Worm (Caenorhabditis elegans) whole organism, L3 larva: ENCODE measurements around the gene fipr-17.

Experiments used
- R02D3.7 ChIP-seq: fragments of 150-350 bp; optimal IDR thresholded peaks from 2 replicates; lab custom pipeline; 2014; ENCODE audit warnings: missing biosample characterization, missing genetic modification characterization
- ZK546.5 ChIP-seq: sonication (generic microtip); optimal IDR thresholded peaks from 2 replicates; lab custom pipeline; 2017; ENCODE audit warnings: missing biosample characterization, missing genetic modification characterization
- aly-2 ChIP-seq: fragments of 150-350 bp; optimal IDR thresholded peaks from 2 replicates; lab custom pipeline; 2014; ENCODE audit warnings: missing biosample characterization, missing genetic modification characterization
- ama-1 ChIP-seq: fragments of 150-350 bp; optimal IDR thresholded peaks from 2 replicates; lab custom pipeline; 2018
- ceh-16 ChIP-seq: sonication (generic microtip); optimal IDR thresholded peaks from 2 replicates; lab custom pipeline; 2017; ENCODE audit warnings: missing biosample characterization, missing genetic modification characterization
- ceh-28 ChIP-seq: fragments of 150-350 bp; optimal IDR thresholded peaks from 2 replicates; lab custom pipeline; 2014; ENCODE audit warnings: missing biosample characterization, missing genetic modification reagents, missing genetic modification characterization
- ceh-82 ChIP-seq: fragments of 150-350 bp; optimal IDR thresholded peaks from 2 replicates; lab custom pipeline; 2014; ENCODE audit warnings: missing biosample characterization, missing genetic modification characterization
- ceh-9 ChIP-seq: sonication (generic microtip); optimal IDR thresholded peaks from 2 replicates; lab custom pipeline; 2018; ENCODE audit warnings: missing biosample characterization, missing genetic modification characterization
- daf-12 ChIP-seq: fragments of 150-350 bp; optimal IDR thresholded peaks from 2 replicates; lab custom pipeline; 2014; ENCODE audit warnings: missing biosample characterization, missing genetic modification reagents, missing genetic modification characterization
- egl-27 ChIP-seq: sonication (generic microtip); optimal IDR thresholded peaks from 4 replicates; lab custom pipeline; 2017; ENCODE audit warnings: missing biosample characterization, missing genetic modification reagents, missing genetic modification characterization
- egl-5 ChIP-seq: fragments of 150-350 bp; optimal IDR thresholded peaks from 2 replicates; lab custom pipeline; 2017; ENCODE audit warnings: missing biosample characterization, missing genetic modification reagents, missing genetic modification characterization, inconsistent platforms
- elt-1 ChIP-seq: fragments of 150-350 bp; optimal IDR thresholded peaks from 2 replicates; lab custom pipeline; 2014; ENCODE audit warnings: missing biosample characterization, missing genetic modification characterization
- elt-2 ChIP-seq: sonication (generic microtip); optimal IDR thresholded peaks from 2 replicates; lab custom pipeline; 2016; ENCODE audit warnings: missing genetic modification reagents, mild to moderate bottlenecking, missing genetic modification characterization, missing compliant biosample characterization
- eor-1 ChIP-seq, 2 experiments: fragments of 150-350 bp; optimal IDR thresholded peaks; 2 replicates each; lab custom pipeline; 2014 to 2018; ENCODE audit warnings: missing biosample characterization in 2 of 2, missing genetic modification characterization in 2 of 2
- fkh-10 ChIP-seq: sonication (generic microtip); optimal IDR thresholded peaks from 2 replicates; lab custom pipeline; 2017; ENCODE audit warnings: missing biosample characterization, missing genetic modification reagents, missing genetic modification characterization
- fkh-2 ChIP-seq: fragments of 150-350 bp; optimal IDR thresholded peaks from 2 replicates; lab custom pipeline; 2014; ENCODE audit warnings: missing biosample characterization, missing genetic modification reagents, missing genetic modification characterization
- fos-1 ChIP-seq: fragments of 150-350 bp; optimal IDR thresholded peaks from 2 replicates; lab custom pipeline; 2014; ENCODE audit warnings: missing biosample characterization, missing genetic modification characterization
- hmg-11 ChIP-seq: sonication (generic microtip); optimal IDR thresholded peaks from 2 replicates; lab custom pipeline; 2016; ENCODE audit warnings: missing genetic modification characterization, missing compliant biosample characterization
- jun-1 ChIP-seq: fragments of 150-350 bp; optimal IDR thresholded peaks from 2 replicates; lab custom pipeline; 2014; ENCODE audit warnings: missing biosample characterization, missing genetic modification reagents, missing genetic modification characterization
- lin-15B ChIP-seq: fragments of 150-350 bp; optimal IDR thresholded peaks from 2 replicates; lab custom pipeline; 2014; ENCODE audit warnings: missing biosample characterization, missing genetic modification characterization
- lin-39 ChIP-seq: fragments of 150-350 bp; optimal IDR thresholded peaks from 2 replicates; lab custom pipeline; 2018; ENCODE audit warnings: missing biosample characterization, missing genetic modification reagents, missing genetic modification characterization
- mdl-1 ChIP-seq: fragments of 150-350 bp; optimal IDR thresholded peaks from 2 replicates; lab custom pipeline; 2014; ENCODE audit warnings: missing biosample characterization, missing genetic modification characterization
- nfya-1 ChIP-seq: sonication (generic microtip); optimal IDR thresholded peaks from 2 replicates; lab custom pipeline; 2017; ENCODE audit warnings: missing genetic modification characterization, mild to moderate bottlenecking, missing compliant biosample characterization, antibody characterized with exemption, moderate library complexity; ENCODE audit not compliant: insufficient read depth
- nhr-12 ChIP-seq: fragments of 150-350 bp; optimal IDR thresholded peaks from 2 replicates; lab custom pipeline; 2014; ENCODE audit warnings: missing biosample characterization, missing genetic modification characterization
- nhr-23 ChIP-seq: fragments of 150-350 bp; optimal IDR thresholded peaks from 2 replicates; lab custom pipeline; 2014; ENCODE audit warnings: missing biosample characterization, missing genetic modification reagents, missing genetic modification characterization
- nhr-237 ChIP-seq: fragments of 150-350 bp; optimal IDR thresholded peaks from 2 replicates; lab custom pipeline; 2014; ENCODE audit warnings: missing biosample characterization, missing genetic modification characterization
- nhr-25 ChIP-seq: sonication (generic microtip); optimal IDR thresholded peaks from 2 replicates; lab custom pipeline; 2017; ENCODE audit warnings: missing biosample characterization, missing genetic modification characterization
- nhr-28 ChIP-seq: fragments of 150-350 bp; optimal IDR thresholded peaks from 2 replicates; lab custom pipeline; 2014; ENCODE audit warnings: missing biosample characterization, missing genetic modification characterization
- nhr-43 ChIP-seq: sonication (generic microtip); optimal IDR thresholded peaks from 2 replicates; lab custom pipeline; 2016; ENCODE audit warnings: mild to moderate bottlenecking, missing genetic modification characterization, missing compliant biosample characterization; ENCODE audit not compliant: poor library complexity, severe bottlenecking
- nhr-67 ChIP-seq: fragments of 150-350 bp; optimal IDR thresholded peaks from 2 replicates; lab custom pipeline; 2014; ENCODE audit warnings: missing biosample characterization, missing genetic modification characterization
- nhr-76 ChIP-seq: fragments of 150-350 bp; sonication (generic microtip); optimal IDR thresholded peaks from 5 replicates; lab custom pipeline; 2014; ENCODE audit warnings: missing biosample characterization, missing genetic modification characterization
- pha-4 ChIP-seq: fragments of 150-350 bp; optimal IDR thresholded peaks from 2 replicates; lab custom pipeline; 2014; ENCODE audit warnings: missing biosample characterization, missing genetic modification reagents, missing genetic modification characterization
- pqm-1 ChIP-seq: fragments of 150-350 bp; optimal IDR thresholded peaks from 2 replicates; lab custom pipeline; 2017; ENCODE audit warnings: missing biosample characterization, missing genetic modification characterization, inconsistent platforms
- sea-2 ChIP-seq: fragments of 150-350 bp; sonication (generic microtip); optimal IDR thresholded peaks from 4 replicates; lab custom pipeline; 2014; ENCODE audit warnings: missing biosample characterization, missing genetic modification reagents, missing genetic modification characterization
- skn-1 ChIP-seq: fragments of 150-350 bp; optimal IDR thresholded peaks from 2 replicates; lab custom pipeline; 2014; ENCODE audit warnings: missing biosample characterization, missing genetic modification characterization
- snpc-4 ChIP-seq: fragments of 150-350 bp; optimal IDR thresholded peaks from 2 replicates; lab custom pipeline; 2014; ENCODE audit warnings: missing biosample characterization, missing genetic modification characterization
- tbx-2 ChIP-seq: sonication (generic microtip); optimal IDR thresholded peaks from 2 replicates; lab custom pipeline; 2016; ENCODE audit warnings: mild to moderate bottlenecking, missing genetic modification characterization, missing compliant biosample characterization
- zag-1 ChIP-seq: fragments of 150-350 bp; optimal IDR thresholded peaks from 2 replicates; lab custom pipeline; 2014; ENCODE audit warnings: missing biosample characterization, missing genetic modification characterization
- ztf-11 ChIP-seq: fragments of 150-350 bp; optimal IDR thresholded peaks from 2 replicates; lab custom pipeline; 2014; ENCODE audit warnings: missing biosample characterization, missing genetic modification characterization
- ztf-4 ChIP-seq: fragments of 150-350 bp; optimal IDR thresholded peaks from 2 replicates; lab custom pipeline; 2014; ENCODE audit warnings: missing biosample characterization, missing genetic modification characterization

fipr-17 gene

ce11 chrIII:11007552-11008272 is at the start of gene fipr-17, which contains the start of gene Y48A6B.3:
TSS of gene fipr-17 (minus strand) at chrIII:11007602.
TSS of gene Y48A6B.3 (plus strand) at chrIII:11008222.
- peak; percentile 80 for TF ChIP-seq ama-1
- no peak for TF ChIP-seq tbx-2 (tag; lab: Kevin White, UChicago)
- TF ChIP-seq skn-1: peak; percentile 88
- TF ChIP-seq pqm-1 (tag; lab: Kevin White, UChicago): peak; percentile 17
- no peak for TF ChIP-seq nhr-67 (tag; lab: Kevin White, UChicago)
- TF ChIP-seq nfya-1 (tag; lab: Kevin White, UChicago): peak; percentile 91
- TF ChIP-seq zag-1 (tag; lab: Kevin White, UChicago): no peak
- peak; percentile 76 for TF ChIP-seq hmg-11
- peak; percentile 32 for TF ChIP-seq egl-5 (tag; lab: Kevin White, UChicago)
- peak; percentile 62 for TF ChIP-seq R02D3.7 (tag; lab: Kevin White, UChicago)
- peak; percentile 66 for TF ChIP-seq nhr-43
- peak; percentile 83 for TF ChIP-seq snpc-4 (tag; lab: Kevin White, UChicago)
- peak; percentile 75 for TF ChIP-seq nhr-25 (tag; lab: Kevin White, UChicago)
- peak; percentile 96 for TF ChIP-seq pha-4 (tag; lab: Kevin White, UChicago)
- TF ChIP-seq lin-15B: peak; percentile 96
- no peak for TF ChIP-seq jun-1 (tag; lab: Kevin White, UChicago)
- TF ChIP-seq nhr-23 (tag; lab: Kevin White, UChicago): peak; percentile 83
- TF ChIP-seq ceh-28 (tag; lab: Kevin White, UChicago): peak; percentile 48
- peak; percentile 43 for TF ChIP-seq elt-2 (tag; lab: Kevin White, UChicago)
- TF ChIP-seq ztf-4 (tag; lab: Kevin White, UChicago): no peak
- peak; percentile 91 for TF ChIP-seq lin-39 (tag; lab: Kevin White, UChicago)

- no peak for TF ChIP-seq ama-1
- peak; percentile 92 for TF ChIP-seq nfya-1 (tag; lab: Kevin White, UChicago)
- TF ChIP-seq ceh-28 (tag; lab: Kevin White, UChicago): peak; percentile 17
- no peak for TF ChIP-seq fos-1
- no peak for TF ChIP-seq eor-1 (tag; optimal IDR thresholded peaks at IDR 0.05; lab: Kevin White, UChicago)
- TF ChIP-seq elt-1 (tag; lab: Kevin White, UChicago): no peak
- TF ChIP-seq nhr-237 (tag; lab: Kevin White, UChicago): no peak
- peak; percentile 27 for TF ChIP-seq jun-1 (tag; lab: Kevin White, UChicago)
- no peak for TF ChIP-seq R02D3.7 (tag; lab: Kevin White, UChicago)
- no peak for TF ChIP-seq aly-2 (tag; lab: Kevin White, UChicago)
- TF ChIP-seq elt-2 (tag; lab: Kevin White, UChicago): peak; percentile 44
- no peak for TF ChIP-seq tbx-2 (tag; lab: Kevin White, UChicago)
- TF ChIP-seq lin-15B: peak; percentile 53
- peak; percentile 52 for TF ChIP-seq pqm-1 (tag; lab: Kevin White, UChicago)
- TF ChIP-seq ztf-4 (tag; lab: Kevin White, UChicago): no peak
- no peak for TF ChIP-seq nhr-28 (tag; lab: Kevin White, UChicago)
- no peak for TF ChIP-seq ceh-82 (tag; lab: Kevin White, UChicago)
- peak; percentile 46 for TF ChIP-seq snpc-4 (tag; lab: Kevin White, UChicago)
- no peak for TF ChIP-seq ztf-11 (tag; lab: Kevin White, UChicago)
- peak; percentile 72 for TF ChIP-seq hmg-11
- TF ChIP-seq nhr-25 (tag; lab: Kevin White, UChicago): peak; percentile 78
- TF ChIP-seq sea-2 (GFP tag; lab: Kevin White, UChicago): no peak
- TF ChIP-seq egl-27 (tag; lab: Kevin White, UChicago): peak; percentile 22
- TF ChIP-seq daf-12 (tag; lab: Kevin White, UChicago): no peak
- peak; percentile 82 for TF ChIP-seq lin-39 (tag; lab: Kevin White, UChicago)
- no peak for TF ChIP-seq nhr-76 (tag; lab: Kevin White, UChicago)
- TF ChIP-seq fkh-10 (GFP tag; lab: Kevin White, UChicago): no peak
- no peak for TF ChIP-seq nhr-12 (tag; lab: Kevin White, UChicago)
- TF ChIP-seq pha-4 (tag; lab: Kevin White, UChicago): peak; percentile 92
- TF ChIP-seq ceh-9 (tag; lab: Kevin White, UChicago): no peak
- TF ChIP-seq fkh-2 (tag; lab: Kevin White, UChicago): no peak
- TF ChIP-seq ZK546.5 (tag; lab: Kevin White, UChicago): no peak
- TF ChIP-seq nhr-67 (tag; lab: Kevin White, UChicago): no peak
- TF ChIP-seq mdl-1 (tag; lab: Kevin White, UChicago): no peak
- TF ChIP-seq ceh-16: no peak
- TF ChIP-seq egl-5 (tag; lab: Kevin White, UChicago): peak; percentile 15
- TF ChIP-seq nhr-23 (tag; lab: Kevin White, UChicago): peak; percentile 75
- TF ChIP-seq nhr-43: no peak
- TF ChIP-seq, all 47 proteins: peak for 14
These were observed 47.3 kb upstream of the fipr-17 start for ce11 chrIII:11054532-11055265.
